Fruit fly (Drosophila melanogaster) whole organism, embryonic: ENCODE data around the gene scramb2.

Source experiments
- CG43689 ChIP-seq: fragments of 200-800 bp; sonication (Bioruptor generic); IDR thresholded peaks from 2 replicates; pipeline ENCODE4 v1.3.6; 2022; ENCODE audit warnings: missing biosample characterization, missing genetic modification characterization
- CG7786 ChIP-seq: fragments of 200-800 bp; sonication (Bioruptor generic); optimal IDR thresholded peaks from 2 replicates; lab custom pipeline; 2016; ENCODE audit warnings: missing biosample characterization, missing genetic modification characterization
- CG8388 ChIP-seq: fragments of 200-800 bp; sonication (Bioruptor generic); optimal IDR thresholded peaks from 2 replicates; lab custom pipeline; 2019; ENCODE audit warnings: missing biosample characterization, mild to moderate bottlenecking, missing genetic modification characterization, moderate library complexity
- br ChIP-seq: fragments of >200 bp; optimal IDR thresholded peaks from 2 replicates; lab custom pipeline; 2017
- ftz-f1 ChIP-seq: fragments of 200-800 bp; sonication (Bioruptor generic); optimal IDR thresholded peaks from 2 replicates; lab custom pipeline; 2016; ENCODE audit warnings: missing biosample characterization, missing genetic modification characterization
- gfzf ChIP-seq: fragments of 200-800 bp; sonication (Bioruptor generic); optimal IDR thresholded peaks from 2 replicates; lab custom pipeline; 2016; ENCODE audit warnings: missing biosample characterization, mild to moderate bottlenecking, missing genetic modification characterization, moderate library complexity
- gro ChIP-seq: fragments of 200-800 bp; sonication (Bioruptor generic); optimal IDR thresholded peaks from 2 replicates; lab custom pipeline; 2016; ENCODE audit warnings: missing biosample characterization, missing genetic modification characterization
- pan ChIP-seq, 4 experiments: fragments of >200 bp in 3 of 4; fragments of 200-800 bp in 1 of 4; sonication (Bioruptor generic) in 1 of 4; optimal IDR thresholded peaks in 3 of 4; IDR thresholded peaks in 1 of 4; 2 replicates each; pipeline versions ENCODE4 v1.3.6 to Lab custom; 2017 to 2022; ENCODE audit warnings: missing biosample characterization in 2 of 4, missing genetic modification characterization in 2 of 4, mixed read lengths in 1 of 4
- pros ChIP-seq: fragments of 200-800 bp; sonication (Bioruptor generic); optimal IDR thresholded peaks from 3 replicates; lab custom pipeline; 2019; ENCODE audit warnings: missing biosample characterization, mild to moderate bottlenecking, missing genetic modification characterization, moderate library complexity
- sens ChIP-seq: fragments of 200-800 bp; sonication (Bioruptor generic); peaks from one replicate; lab custom pipeline; 2016; ENCODE audit warnings: missing biosample characterization, missing genetic modification characterization
- sim ChIP-seq: fragments of 200-800 bp; sonication (Bioruptor generic); IDR thresholded peaks from 2 replicates; pipeline ENCODE4 v1.3.6; 2022; ENCODE audit warnings: missing biosample characterization, missing genetic modification characterization

DNA sequence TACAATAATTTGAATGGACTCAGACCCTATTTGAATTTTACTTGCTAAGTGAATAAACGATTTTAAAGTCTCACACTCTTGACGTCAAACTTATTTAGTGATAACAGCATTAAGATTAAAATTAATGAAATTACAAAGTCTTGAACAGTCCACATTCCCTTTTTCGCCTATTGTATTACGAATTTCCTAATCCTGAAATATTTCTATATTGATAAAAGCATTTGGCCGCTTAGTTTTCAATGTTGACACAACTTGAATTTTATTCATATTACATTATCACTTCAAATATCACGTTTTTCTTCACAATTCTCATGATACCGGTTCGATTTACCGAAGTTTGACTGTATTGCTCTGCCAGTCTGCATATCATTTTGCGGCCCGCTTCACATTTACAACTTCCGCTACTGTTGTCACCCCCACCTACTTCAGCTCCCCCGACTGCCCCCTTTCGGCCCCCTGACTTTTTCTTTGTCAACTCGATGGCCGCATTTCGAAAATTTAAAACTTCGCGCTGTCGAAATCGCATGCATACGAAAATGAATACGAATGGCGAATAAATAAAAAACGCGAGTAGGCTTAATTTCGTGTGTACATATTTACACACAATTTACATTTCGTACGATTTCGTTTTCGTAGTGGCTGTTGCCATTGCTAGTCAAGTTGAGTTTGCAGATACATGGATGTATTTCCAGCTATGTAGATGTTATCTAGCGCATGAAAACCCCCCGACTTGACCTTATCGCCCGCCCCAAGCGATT lies 32.0 kb upstream of the scramb2 start:
- TF ChIP-seq gro (GFP tag; lab: Kevin White, UChicago) (no peak), CG7786 (GFP tag; lab: Kevin White, UChicago) (no peak), gfzf (GFP tag; lab: Kevin White, UChicago) (no peak), pan (optimal IDR thresholded peaks at IDR 0.05; lab: Kevin White, UChicago) (no peak), pan (GFP tag; optimal IDR thresholded peaks at IDR 0.05 in 1 of 2, IDR thresholded peaks at IDR 0.05 in 1 of 2) (no peak), sim (GFP tag; lab: Robert Waterston, UW) (no peak), ftz-f1 (no peak), pros (GFP tag; lab: Kevin White, UChicago) (peak; percentile 30), br (lab: Kevin White, UChicago) (no peak), sens (peak; percentile 78), CG8388 (GFP tag; lab: Kevin White, UChicago) (peak; percentile 3), CG43689 (no peak)
